Fruit fly (Drosophila melanogaster) whole organism, embryonic: ENCODE measurements around the gene Ant2.

Experiments
- Aef1 ChIP-seq: fragments of 200-800 bp; sonication (Bioruptor generic); IDR thresholded peaks from 3 replicates; pipeline ENCODE4 v1.3.6; 2022; ENCODE audit warnings: missing biosample characterization, missing genetic modification characterization
- Antp ChIP-seq: fragments of 200-800 bp; sonication (Bioruptor generic); optimal IDR thresholded peaks from 3 replicates; lab custom pipeline; 2016; ENCODE audit warnings: missing biosample characterization, missing genetic modification characterization
- Asciz ChIP-seq: fragments of 200-800 bp; sonication (Bioruptor generic); optimal IDR thresholded peaks from 2 replicates; lab custom pipeline; 2017; ENCODE audit warnings: missing biosample characterization, mild to moderate bottlenecking, missing genetic modification characterization, missing genetic modification reagents
- Bgb ChIP-seq: fragments of 200-800 bp; sonication (Bioruptor generic); IDR thresholded peaks from 2 replicates; pipeline ENCODE4 v1.3.6; 2022; ENCODE audit warnings: missing biosample characterization, missing genetic modification characterization; ENCODE audit not compliant: partially characterized antibody
- C15 ChIP-seq: fragments of 200-800 bp; sonication (Bioruptor generic); IDR thresholded peaks from 3 replicates; pipeline ENCODE4 v1.3.6; 2022; ENCODE audit warnings: missing biosample characterization, missing genetic modification characterization
- CG1024 ChIP-seq: fragments of 200-800 bp; sonication (Bioruptor generic); IDR thresholded peaks from 2 replicates; pipeline ENCODE4 v1.3.6; 2022; ENCODE audit warnings: missing biosample characterization, missing genetic modification characterization
- CG11093 ChIP-seq: fragments of 200-800 bp; sonication (Bioruptor generic); IDR thresholded peaks from 3 replicates; pipeline ENCODE4 v1.3.6; 2022; ENCODE audit warnings: missing biosample characterization, missing genetic modification characterization
- CG11696 ChIP-seq: fragments of 200-800 bp; sonication (Bioruptor generic); IDR thresholded peaks from 2 replicates; pipeline ENCODE4 v1.3.6; 2022; ENCODE audit warnings: missing biosample characterization, missing genetic modification characterization
- CG12659 ChIP-seq: fragments of 200-800 bp; sonication (Bioruptor generic); optimal IDR thresholded peaks from 3 replicates; lab custom pipeline; 2017; ENCODE audit warnings: mild to moderate bottlenecking, missing biosample characterization, missing genetic modification reagents, missing genetic modification characterization
- CG13123 ChIP-seq: fragments of 200-800 bp; sonication (Bioruptor generic); optimal IDR thresholded peaks from 2 replicates; lab custom pipeline; 2016; ENCODE audit warnings: missing biosample characterization, missing genetic modification characterization
- CG13296 ChIP-seq: fragments of 200-800 bp; sonication (Bioruptor generic); optimal IDR thresholded peaks from 3 replicates; lab custom pipeline; 2018; ENCODE audit warnings: missing biosample characterization, mild to moderate bottlenecking, missing genetic modification characterization
- CG1529 ChIP-seq: fragments of 200-800 bp; sonication (Bioruptor generic); optimal IDR thresholded peaks from 3 replicates; lab custom pipeline; 2018; ENCODE audit warnings: missing biosample characterization, missing genetic modification characterization
- CG15479 ChIP-seq: fragments of 200-800 bp; sonication (Bioruptor generic); optimal IDR thresholded peaks from 3 replicates; lab custom pipeline; 2019; ENCODE audit warnings: missing biosample characterization, mild to moderate bottlenecking, missing genetic modification characterization, moderate library complexity
- CG17359 ChIP-seq: fragments of 200-800 bp; sonication (Bioruptor generic); optimal IDR thresholded peaks from 3 replicates; lab custom pipeline; 2018; ENCODE audit warnings: missing biosample characterization, mild to moderate bottlenecking, missing genetic modification characterization, moderate library complexity
- CG17568 ChIP-seq: fragments of 200-800 bp; sonication (Bioruptor generic); optimal IDR thresholded peaks from 2 replicates; lab custom pipeline; 2018; ENCODE audit warnings: missing biosample characterization, mild to moderate bottlenecking, missing genetic modification characterization, moderate library complexity
- CG1792 ChIP-seq: fragments of 200-800 bp; sonication (Bioruptor generic); optimal IDR thresholded peaks from 2 replicates; lab custom pipeline; 2016; ENCODE audit warnings: missing biosample characterization, missing genetic modification characterization
- CG18599 ChIP-seq: fragments of 200-800 bp; sonication (Bioruptor generic); optimal IDR thresholded peaks from 3 replicates; lab custom pipeline; 2017; ENCODE audit warnings: missing biosample characterization, missing genetic modification characterization, mild to moderate bottlenecking, moderate library complexity, missing genetic modification reagents
- CG2712 ChIP-seq: fragments of 200-800 bp; optimal IDR thresholded peaks from 3 replicates; lab custom pipeline; 2019; ENCODE audit warnings: missing biosample characterization, mild to moderate bottlenecking, missing genetic modification characterization, moderate library complexity
- CG34422 ChIP-seq: fragments of 200-800 bp; sonication (Bioruptor generic); IDR thresholded peaks from 3 replicates; pipeline ENCODE4 v1.3.6; 2022; ENCODE audit warnings: missing biosample characterization, missing genetic modification characterization
- CG4424 ChIP-seq: fragments of 200-800 bp; sonication (Bioruptor generic); optimal IDR thresholded peaks from 3 replicates; lab custom pipeline; 2016; ENCODE audit warnings: missing biosample characterization, missing genetic modification characterization
- CG5953 ChIP-seq: fragments of 200-800 bp; sonication (Bioruptor generic); IDR thresholded peaks from 2 replicates; pipeline ENCODE4 v1.3.6; 2022; ENCODE audit warnings: missing biosample characterization, missing genetic modification characterization
- CG6683 ChIP-seq: fragments of 200-800 bp; sonication (Bioruptor generic); optimal IDR thresholded peaks from 2 replicates; lab custom pipeline; 2017; ENCODE audit warnings: missing biosample characterization, mild to moderate bottlenecking, missing genetic modification characterization, missing genetic modification reagents
- CG6689 ChIP-seq: fragments of 200-800 bp; sonication (Bioruptor generic); IDR thresholded peaks from 2 replicates; pipeline ENCODE4 v1.3.6; 2022; ENCODE audit warnings: missing biosample characterization, missing genetic modification characterization
- CG7839 ChIP-seq: fragments of 200-800 bp; sonication (Bioruptor generic); optimal IDR thresholded peaks from 3 replicates; lab custom pipeline; 2018; ENCODE audit warnings: missing biosample characterization, mild to moderate bottlenecking, missing genetic modification characterization, moderate library complexity
- CG9727 ChIP-seq: fragments of 200-800 bp; sonication (Bioruptor generic); optimal IDR thresholded peaks from 3 replicates; lab custom pipeline; 2017; ENCODE audit warnings: missing biosample characterization, mild to moderate bottlenecking, missing genetic modification characterization
- Chrac-16 ChIP-seq: fragments of 200-800 bp; sonication (Bioruptor generic); optimal IDR thresholded peaks from 3 replicates; lab custom pipeline; 2016; ENCODE audit warnings: missing biosample characterization, missing genetic modification characterization
- D19B ChIP-seq: fragments of 200-800 bp; sonication (Bioruptor generic); optimal IDR thresholded peaks from 2 replicates; lab custom pipeline; 2017; ENCODE audit warnings: missing biosample characterization, mild to moderate bottlenecking, missing genetic modification characterization
- Ets65A ChIP-seq: fragments of 200-800 bp; sonication (Bioruptor generic); peaks from one replicate; lab custom pipeline; 2016; ENCODE audit warnings: missing biosample characterization, missing genetic modification characterization
- Fer1 ChIP-seq: fragments of 200-800 bp; sonication (Bioruptor generic); optimal IDR thresholded peaks from 2 replicates; lab custom pipeline; 2017; ENCODE audit warnings: missing biosample characterization, mild to moderate bottlenecking, missing genetic modification characterization
- H15 ChIP-seq: fragments of 200-800 bp; sonication (Bioruptor generic); IDR thresholded peaks from 3 replicates; pipeline ENCODE4 v1.3.6; 2022; ENCODE audit warnings: missing biosample characterization, missing genetic modification characterization
- HLH3B ChIP-seq: fragments of 200-800 bp; sonication (Bioruptor generic); IDR thresholded peaks from 2 replicates; pipeline ENCODE4 v1.3.6; 2022; ENCODE audit warnings: missing biosample characterization, missing genetic modification characterization
- Hand ChIP-seq: fragments of 200-800 bp; sonication (Bioruptor generic); optimal IDR thresholded peaks from 2 replicates; lab custom pipeline; 2017; ENCODE audit warnings: mild to moderate bottlenecking, missing biosample characterization, missing genetic modification reagents, missing genetic modification characterization
- Hr51 ChIP-seq, 2 experiments: fragments of 200-800 bp; sonication (Bioruptor generic); optimal IDR thresholded peaks; 2 replicates in 1 of 2; 3 replicates in 1 of 2; lab custom pipeline; 2016 to 2018; ENCODE audit warnings: missing biosample characterization in 2 of 2, missing genetic modification characterization in 2 of 2, mild to moderate bottlenecking in 1 of 2, moderate library complexity in 1 of 2
- MTF-1 ChIP-seq: fragments of 200-800 bp; sonication (Bioruptor generic); optimal IDR thresholded peaks from 2 replicates; lab custom pipeline; 2018; ENCODE audit warnings: missing biosample characterization, mild to moderate bottlenecking, missing genetic modification characterization, borderline replicate concordance
- Med ChIP-seq: fragments of 200-800 bp; sonication (Bioruptor generic); peaks from one replicate; lab custom pipeline; 2016; ENCODE audit warnings: missing biosample characterization, missing genetic modification characterization, mild to moderate bottlenecking, inconsistent platforms, moderate library complexity
- Optix ChIP-seq: fragments of 200-800 bp; sonication (Bioruptor generic); IDR thresholded peaks from 3 replicates; pipeline ENCODE4 v1.3.6; 2022; ENCODE audit warnings: missing biosample characterization, missing genetic modification characterization
- Sox102F ChIP-seq: fragments of 200-800 bp; sonication (Bioruptor generic); optimal IDR thresholded peaks from 2 replicates; lab custom pipeline; 2018; ENCODE audit warnings: missing biosample characterization, mild to moderate bottlenecking, missing genetic modification characterization, moderate library complexity
- Taf1 ChIP-seq: fragments of 200-800 bp; sonication (Bioruptor generic); IDR thresholded peaks from 2 replicates; pipeline ENCODE4 v1.3.6; 2022; ENCODE audit warnings: missing biosample characterization, missing genetic modification characterization
- al ChIP-seq: fragments of 200-800 bp; sonication (Bioruptor generic); IDR thresholded peaks from 2 replicates; pipeline ENCODE4 v1.3.6; 2022; ENCODE audit warnings: missing biosample characterization, missing genetic modification characterization
- amos ChIP-seq: fragments of 200-800 bp; sonication (Bioruptor generic); IDR thresholded peaks from 2 replicates; pipeline ENCODE4 v1.3.6; 2022; ENCODE audit warnings: missing biosample characterization, missing genetic modification characterization; ENCODE audit not compliant: partially characterized antibody
- az2 ChIP-seq: fragments of 200-800 bp; sonication (Bioruptor generic); optimal IDR thresholded peaks from 3 replicates; lab custom pipeline; 2016; ENCODE audit warnings: missing biosample characterization, missing genetic modification characterization
- cad ChIP-seq: fragments of >200 bp; optimal IDR thresholded peaks from 2 replicates; lab custom pipeline; 2017; ENCODE audit warnings: missing biosample characterization, missing genetic modification characterization
- cg ChIP-seq: fragments of 200-800 bp; sonication (Bioruptor generic); optimal IDR thresholded peaks from 3 replicates; lab custom pipeline; 2019; ENCODE audit warnings: missing biosample characterization, mild to moderate bottlenecking, missing genetic modification characterization, moderate library complexity
- danr ChIP-seq: fragments of 200-800 bp; sonication (Bioruptor generic); IDR thresholded peaks from 2 replicates; pipeline ENCODE4 v1.3.6; 2022; ENCODE audit warnings: missing biosample characterization, missing genetic modification characterization
- dmrt99B ChIP-seq: fragments of 200-800 bp; sonication (Bioruptor generic); optimal IDR thresholded peaks from 2 replicates; lab custom pipeline; 2018; ENCODE audit warnings: missing biosample characterization, mild to moderate bottlenecking, missing genetic modification characterization, moderate library complexity
- org-1 ChIP-seq: fragments of 200-800 bp; sonication (Bioruptor generic); optimal IDR thresholded peaks from 2 replicates; lab custom pipeline; 2017; ENCODE audit warnings: missing biosample characterization, missing genetic modification characterization
- pan ChIP-seq, 4 experiments: fragments of >200 bp in 3 of 4; fragments of 200-800 bp in 1 of 4; sonication (Bioruptor generic) in 1 of 4; optimal IDR thresholded peaks in 3 of 4; IDR thresholded peaks in 1 of 4; 2 replicates each; pipeline versions ENCODE4 v1.3.6 to Lab custom; 2017 to 2022; ENCODE audit warnings: missing biosample characterization in 2 of 4, missing genetic modification characterization in 2 of 4, mixed read lengths in 1 of 4
- sd ChIP-seq: fragments of 200-800 bp; sonication (Bioruptor generic); optimal IDR thresholded peaks from 3 replicates; lab custom pipeline; 2018; ENCODE audit warnings: missing biosample characterization, mild to moderate bottlenecking, missing genetic modification characterization, moderate library complexity
- ssp ChIP-seq: fragments of 200-800 bp; sonication (Bioruptor generic); IDR thresholded peaks from 2 replicates; pipeline ENCODE4 v1.3.6; 2022; ENCODE audit warnings: missing biosample characterization, missing genetic modification characterization
- vvl ChIP-seq: fragments of 200-800 bp; sonication (Bioruptor generic); IDR thresholded peaks from 2 replicates; pipeline ENCODE4 v1.3.6; 2022; ENCODE audit warnings: missing biosample characterization, missing genetic modification characterization

Gene Ant2

DNA sequence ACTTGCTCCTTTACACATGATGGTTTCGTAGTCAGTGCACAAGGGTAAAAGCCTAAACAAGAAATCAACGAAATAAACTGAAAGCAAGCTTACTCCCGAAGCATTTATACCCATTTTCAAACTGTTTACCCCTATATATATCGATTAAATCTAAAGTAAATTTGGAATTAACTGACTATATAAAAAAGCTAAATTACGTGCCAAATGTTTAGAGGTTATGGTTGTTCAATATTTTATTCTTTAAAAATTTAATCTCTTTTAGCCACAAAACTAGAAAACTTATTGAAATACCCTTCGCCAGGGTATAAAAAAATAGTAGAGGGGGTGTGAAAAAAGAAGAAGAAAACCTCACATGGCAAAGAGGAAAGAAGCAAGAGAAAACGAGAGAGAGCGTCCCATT lies 54.9 kb downstream of the Ant2 start (continued):
- TF ChIP-seq CG6683 (peak; percentile 41), CG17359 (peak; percentile 67), Antp (GFP tag; lab: Kevin White, UChicago) (peak; percentile 18), ssp (GFP tag; lab: Robert Waterston, UW) (no peak), Taf1 (GFP tag; lab: Robert Waterston, UW) (no peak), Sox102F (peak; percentile 69), Asciz (GFP tag; lab: Kevin White, UChicago) (no peak), CG11093 (GFP tag; lab: Robert Waterston, UW) (no peak), amos (GFP tag; lab: Robert Waterston, UW) (no peak), H15 (GFP tag; lab: Robert Waterston, UW) (peak; percentile 48; the same call in 2 of the 3 replicates), org-1 (peak; percentile 18), CG7839 (tag; lab: Kevin White, UChicago) (peak; percentile 74), Chrac-16 (GFP tag; lab: Kevin White, UChicago) (peak; percentile 43), CG17568 (GFP tag; lab: Kevin White, UChicago) (peak; percentile 10), Fer1 (peak; percentile 70), CG1024 (0 out of 2 replicates have a peak, but pooled peaks have one; percentile 17), CG5953 (GFP tag; lab: Robert Waterston, UW) (no peak), Ets65A (GFP tag; lab: Kevin White, UChicago) (no peak), D19B (GFP tag; lab: Kevin White, UChicago) (peak; percentile 95), Hr51 (GFP tag; optimal IDR thresholded peaks at IDR 0.05; lab: Kevin White, UChicago) (peak; percentile 22 to 75), CG15479 (GFP tag; lab: Kevin White, UChicago) (no peak), CG1529 (GFP tag; lab: Kevin White, UChicago) (peak; percentile 20), vvl (GFP tag; lab: Robert Waterston, UW) (peak; percentile 75; the same call in 1 of the 2 replicates), MTF-1 (no peak), CG34422 (no peak), cg (GFP tag; lab: Kevin White, UChicago) (peak; percentile 46), CG1792 (GFP tag; lab: Kevin White, UChicago) (no peak), CG11696 (0 out of 2 replicates have a peak, but pooled peaks have one; percentile 13), al (GFP tag; lab: Robert Waterston, UW) (peak; percentile 22; the same call in 1 of the 2 replicates), az2 (GFP tag; lab: Kevin White, UChicago) (peak; percentile 29), dmrt99B (tag; lab: Kevin White, UChicago) (peak; percentile 75), CG6689 (GFP tag; lab: Robert Waterston, UW) (peak; percentile 59), cad (GFP tag; lab: Kevin White, UChicago) (no peak), CG9727 (GFP tag; lab: Kevin White, UChicago) (peak; percentile 81), CG13123 (GFP tag; lab: Kevin White, UChicago) (peak; percentile 37), pan (optimal IDR thresholded peaks at IDR 0.05; lab: Kevin White, UChicago) (no peak), pan (GFP tag; optimal IDR thresholded peaks at IDR 0.05 in 1 of 2, IDR thresholded peaks at IDR 0.05 in 1 of 2) (peak in 1 of 2 experiments; percentile 63), Optix (GFP tag; lab: Robert Waterston, UW) (no peak), sd (tag; lab: Kevin White, UChicago) (no peak), danr (GFP tag; lab: Robert Waterston, UW) (0 out of 2 replicates have a peak, but pooled peaks have one; percentile 11), CG18599 (GFP tag; lab: Kevin White, UChicago) (peak; percentile 82), CG12659 (GFP tag; lab: Kevin White, UChicago) (peak; percentile 31), HLH3B (peak; percentile 57), Med (peak; percentile 44), Bgb (GFP tag; lab: Robert Waterston, UW) (no peak), CG4424 (GFP tag; lab: Kevin White, UChicago) (peak; percentile 55), Hand (peak; percentile 49), CG13296 (GFP tag; lab: Kevin White, UChicago) (peak; percentile 26), Aef1 (peak; percentile 48; the same call in 2 of the 3 replicates), C15 (GFP tag; lab: Robert Waterston, UW) (no peak), CG2712 (tag; lab: Kevin White, UChicago) (peak; percentile 78)
